Worm (Caenorhabditis elegans) whole organism, L4 larva: ENCODE results near the gene myrf-2.
"Not testable (repeated sequence)": the region's sequence is repeated elsewhere in the genome, so short reads cannot be mapped to it uniquely, and the experiment has no call there.

ENCODE experiments used
- F26F4.8 ChIP-seq: fragments of 200-800 bp; sonication (Bioruptor generic); conservative IDR thresholded peaks from 2 replicates; pipeline ENCODE4 v1.3.6; 2022; ENCODE audit warnings: missing genetic modification characterization, missing compliant biosample characterization
- T20F7.1 ChIP-seq: fragments of 200-800 bp; sonication (Bioruptor generic); optimal IDR thresholded peaks from 2 replicates; lab custom pipeline; 2018; ENCODE audit warnings: mild to moderate bottlenecking, missing genetic modification characterization, missing compliant biosample characterization
- Y48G9A.11 ChIP-seq: fragments of 200-800 bp; sonication (Bioruptor generic); IDR thresholded peaks from 2 replicates; pipeline ENCODE4 v1.3.6; 2022; ENCODE audit warnings: missing genetic modification reagents, missing genetic modification characterization, missing compliant biosample characterization
- Y5F2A.4 ChIP-seq: fragments of 200-800 bp; sonication (Bioruptor generic); optimal IDR thresholded peaks from 2 replicates; lab custom pipeline; 2018; ENCODE audit warnings: mild to moderate bottlenecking, missing genetic modification characterization, missing compliant biosample characterization
- aha-1 ChIP-seq: fragments of 150-350 bp; peaks from one replicate; lab custom pipeline; 2014; ENCODE audit warnings: missing biosample characterization, missing genetic modification characterization
- arid-1 ChIP-seq: fragments of 200-800 bp; sonication (Bioruptor generic); conservative IDR thresholded peaks from 2 replicates; pipeline ENCODE4 v1.3.6; 2022; ENCODE audit warnings: missing genetic modification reagents, missing genetic modification characterization, missing compliant biosample characterization
- ceh-44 ChIP-seq: fragments of 200-800 bp; sonication (Bioruptor generic); IDR thresholded peaks from 2 replicates; pipeline ENCODE4 v1.3.6; 2022; ENCODE audit warnings: missing genetic modification reagents, missing genetic modification characterization, missing compliant biosample characterization
- daf-19 ChIP-seq: fragments of 200-800 bp; sonication (Bioruptor generic); conservative IDR thresholded peaks from 2 replicates; pipeline ENCODE4 v1.3.6; 2022; ENCODE audit warnings: missing genetic modification characterization, missing compliant biosample characterization
- dmd-6 ChIP-seq: fragments of 200-800 bp; sonication (Bioruptor generic); IDR thresholded peaks from 2 replicates; pipeline ENCODE4 v1.3.6; 2022; ENCODE audit warnings: missing genetic modification reagents, missing genetic modification characterization, missing compliant biosample characterization
- dmd-8 ChIP-seq: fragments of 200-800 bp; sonication (Bioruptor generic); IDR thresholded peaks from 2 replicates; pipeline ENCODE4 v1.3.6; 2022; ENCODE audit warnings: missing genetic modification characterization, missing compliant biosample characterization
- dmd-9 ChIP-seq: fragments of 200-800 bp; sonication (Bioruptor generic); IDR thresholded peaks from 2 replicates; pipeline ENCODE4 v1.3.6; 2022; ENCODE audit warnings: missing genetic modification reagents, missing genetic modification characterization, missing compliant biosample characterization
- duxl-1 ChIP-seq: sonication (generic microtip); optimal IDR thresholded peaks from 2 replicates; lab custom pipeline; 2016; ENCODE audit warnings: mild to moderate bottlenecking, missing genetic modification characterization, moderate library complexity, missing compliant biosample characterization; ENCODE audit not compliant: poor library complexity
- hlh-11 ChIP-seq: fragments of 200-800 bp; sonication (Bioruptor generic); optimal IDR thresholded peaks from 2 replicates; lab custom pipeline; 2018; ENCODE audit warnings: mild to moderate bottlenecking, missing genetic modification characterization, missing compliant biosample characterization
- hlh-30 ChIP-seq: sonication (generic microtip); optimal IDR thresholded peaks from 2 replicates; lab custom pipeline; 2017; ENCODE audit warnings: antibody characterized with exemption, mild to moderate bottlenecking, missing genetic modification characterization, missing compliant biosample characterization; ENCODE audit not compliant: insufficient read depth
- hmg-1.1 ChIP-seq: fragments of 200-800 bp; sonication (Bioruptor generic); IDR thresholded peaks from 2 replicates; pipeline ENCODE4 v1.3.6; 2022; ENCODE audit warnings: missing genetic modification reagents, missing genetic modification characterization, missing compliant biosample characterization
- lim-7 ChIP-seq: fragments of 200-800 bp; sonication (Bioruptor generic); IDR thresholded peaks from 2 replicates; pipeline ENCODE4 v1.3.6; 2022; ENCODE audit warnings: missing genetic modification characterization, missing compliant biosample characterization
- lin-13 ChIP-seq: fragments of 150-350 bp; optimal IDR thresholded peaks from 2 replicates; lab custom pipeline; 2014; ENCODE audit warnings: missing biosample characterization, missing genetic modification reagents, missing genetic modification characterization
- lin-29 ChIP-seq: fragments of 200-800 bp; sonication (Bioruptor generic); IDR thresholded peaks from 2 replicates; pipeline ENCODE4 v1.3.6; 2022; ENCODE audit warnings: missing genetic modification reagents, missing genetic modification characterization, missing compliant biosample characterization
- lir-3 ChIP-seq: sonication (generic microtip); optimal IDR thresholded peaks from 2 replicates; lab custom pipeline; 2016; ENCODE audit warnings: mild to moderate bottlenecking, missing genetic modification characterization, missing compliant biosample characterization
- madf-5 ChIP-seq, 2 experiments: fragments of 200-800 bp; sonication (Bioruptor generic); IDR thresholded peaks; 2 replicates each; pipeline ENCODE4 v1.3.6; 2022; ENCODE audit warnings: missing compliant biosample characterization in 2 of 2, missing genetic modification characterization in 2 of 2
- mdt-29 ChIP-seq: fragments of 200-800 bp; sonication (Bioruptor generic); IDR thresholded peaks from 2 replicates; pipeline ENCODE4 v1.3.6; 2022; ENCODE audit warnings: missing genetic modification reagents, missing genetic modification characterization, missing compliant biosample characterization
- mep-1 ChIP-seq: fragments of 150-350 bp; sonication (generic microtip); optimal IDR thresholded peaks from 3 replicates; lab custom pipeline; 2014; ENCODE audit warnings: missing biosample characterization, missing genetic modification characterization
- mes-2 ChIP-seq: sonication (generic microtip); optimal IDR thresholded peaks from 2 replicates; lab custom pipeline; 2016; ENCODE audit warnings: missing genotype, mild to moderate bottlenecking, missing genetic modification characterization, missing compliant biosample characterization; ENCODE audit not compliant: poor library complexity, severe bottlenecking
- mxl-2 ChIP-seq: fragments of 200-800 bp; sonication (Bioruptor generic); conservative IDR thresholded peaks from 2 replicates; pipeline ENCODE4 v1.3.6; 2022; ENCODE audit warnings: missing genetic modification reagents, missing genetic modification characterization, missing compliant biosample characterization
- mxl-3 ChIP-seq: fragments of 200-800 bp; sonication (Bioruptor generic); optimal IDR thresholded peaks from 2 replicates; lab custom pipeline; 2018; ENCODE audit warnings: mild to moderate bottlenecking, missing genetic modification characterization, missing compliant biosample characterization
- nhr-102 ChIP-seq: sonication (generic microtip); optimal IDR thresholded peaks from 2 replicates; lab custom pipeline; 2016; ENCODE audit warnings: mild to moderate bottlenecking, missing genetic modification characterization, moderate library complexity, missing compliant biosample characterization
- nhr-28 ChIP-seq: fragments of 150-350 bp; optimal IDR thresholded peaks from 2 replicates; lab custom pipeline; 2014; ENCODE audit warnings: missing biosample characterization, missing genetic modification characterization
- nhr-42 ChIP-seq: fragments of 200-800 bp; sonication (Bioruptor generic); IDR thresholded peaks from 2 replicates; pipeline ENCODE4 v1.3.6; 2022; ENCODE audit warnings: missing genetic modification characterization, missing compliant biosample characterization
- sdz-12 ChIP-seq: fragments of 200-800 bp; sonication (Bioruptor generic); optimal IDR thresholded peaks from 2 replicates; lab custom pipeline; 2018; ENCODE audit warnings: mild to moderate bottlenecking, missing genetic modification characterization, missing compliant biosample characterization
- spr-1 ChIP-seq: sonication (generic microtip); optimal IDR thresholded peaks from 2 replicates; lab custom pipeline; 2016; ENCODE audit warnings: mild to moderate bottlenecking, missing genetic modification characterization, missing compliant biosample characterization
- tra-1 ChIP-seq: fragments of 200-800 bp; sonication (Bioruptor generic); IDR thresholded peaks from 2 replicates; pipeline ENCODE4 v1.3.6; 2022; ENCODE audit warnings: missing genetic modification reagents, missing genetic modification characterization, missing compliant biosample characterization
- unc-62 ChIP-seq, 3 experiments: fragments of 150-350 bp in 1 of 3; sonication (generic microtip); optimal IDR thresholded peaks in 2 of 3; peaks in 1 of 3; 1 replicate in 1 of 3; 2 replicates in 2 of 3; lab custom pipeline; 2014 to 2017; ENCODE audit warnings: missing biosample characterization in 3 of 3, missing genetic modification characterization in 3 of 3, missing genetic modification reagents in 3 of 3, missing genotype in 1 of 3
- vab-7 ChIP-seq: fragments of 200-800 bp; sonication (Bioruptor generic); IDR thresholded peaks from 2 replicates; pipeline ENCODE4 v1.3.6; 2022; ENCODE audit warnings: missing genetic modification reagents, missing genetic modification characterization, missing compliant biosample characterization
- zfp-3 ChIP-seq: fragments of 200-800 bp; sonication (Bioruptor generic); conservative IDR thresholded peaks from 2 replicates; pipeline ENCODE4 v1.3.6; 2022; ENCODE audit warnings: missing genetic modification reagents, missing genetic modification characterization, missing compliant biosample characterization
- zip-2 ChIP-seq: fragments of 150-350 bp; optimal IDR thresholded peaks from 2 replicates; lab custom pipeline; 2014; ENCODE audit warnings: missing biosample characterization, missing genetic modification characterization
- ztf-7 ChIP-seq: fragments of 150-350 bp; optimal IDR thresholded peaks from 2 replicates; lab custom pipeline; 2014; ENCODE audit warnings: missing biosample characterization, missing genetic modification characterization

The myrf-2 gene

ce11 chrX:10132546-10133032 lies 61.6 kb downstream of the myrf-2 start (continued):
- TF ChIP-seq mep-1 (tag; lab: Kevin White, UChicago) (peak; percentile 80), vab-7 (peak; percentile 74), hlh-11 (peak; percentile 50), lir-3 (tag; lab: Kevin White, UChicago) (peak; percentile 44), lim-7 (GFP tag; lab: Robert Waterston, UW) (peak; percentile 83), Y48G9A.11 (GFP tag; lab: Robert Waterston, UW) (peak; percentile 68; the same call in 1 of the 2 replicates), nhr-42 (GFP tag; lab: Robert Waterston, UW) (peak; percentile 73; the same call in 1 of the 2 replicates), zfp-3 (peak; percentile 68; the same call in 1 of the 2 replicates), nhr-28 (peak; percentile 32), daf-19 (peak; percentile 78), madf-5 (GFP tag; IDR thresholded peaks at IDR 0.05; lab: Robert Waterston, UW) (peak; percentile 63 to 70; a peak in 2 of 4 replicates), unc-62 (GFP tag; optimal IDR thresholded peaks at IDR 0.05 in 1 of 2; lab: Kevin White, UChicago) (peak in 1 of 2 experiments; percentile 87), dmd-9 (GFP tag; lab: Robert Waterston, UW) (0 out of 2 replicates have a peak, but pooled peaks have one; percentile 49), dmd-8 (peak; percentile 89), zip-2 (peak; percentile 62), ztf-7 (tag; lab: Kevin White, UChicago) (peak; percentile 57), nhr-102 (tag; lab: Kevin White, UChicago) (peak; percentile 63), hmg-1.1 (GFP tag; lab: Robert Waterston, UW) (peak; percentile 83), duxl-1 (tag; lab: Kevin White, UChicago) (peak; percentile 60), tra-1 (GFP tag; lab: Robert Waterston, UW) (peak; percentile 78), spr-1 (tag; lab: Kevin White, UChicago) (peak; percentile 47), T20F7.1 (GFP tag; lab: Kevin White, UChicago) (peak; percentile 66), arid-1 (GFP tag; lab: Robert Waterston, UW) (peak; percentile 49; the same call in 1 of the 2 replicates), dmd-6 (peak; percentile 59), aha-1 (peak; percentile 97), lin-29 (0 out of 2 replicates have a peak, but pooled peaks have one; percentile 29), mdt-29 (GFP tag; lab: Robert Waterston, UW) (0 out of 2 replicates have a peak, but pooled peaks have one; percentile 23), mxl-3 (GFP tag; lab: Kevin White, UChicago) (peak; percentile 45), Y5F2A.4 (peak; percentile 45), mes-2 (peak; percentile 77), mxl-2 (GFP tag; lab: Robert Waterston, UW) (peak; percentile 55; the same call in 1 of the 2 replicates), lin-13 (GFP tag; lab: Kevin White, UChicago) (peak; percentile 22), sdz-12 (GFP tag; lab: Kevin White, UChicago) (peak; percentile 32), hlh-30 (tag; lab: Kevin White, UChicago) (peak; percentile 61), ceh-44 (GFP tag; lab: Robert Waterston, UW) (peak; percentile 81; the same call in 1 of the 2 replicates), F26F4.8 (GFP tag; lab: Robert Waterston, UW) (peak; percentile 80)
- TF ChIP-seq unc-62 (tag; optimal IDR thresholded peaks at IDR 0.05; lab: Kevin White, UChicago), result not testable (repeated sequence)
